Worm (Caenorhabditis elegans) whole organism, late embryonic: Measurements from ENCODE around the gene F08G12.1.

Source experiments
- C08G9.2 ChIP-seq: sonication (generic microtip); optimal IDR thresholded peaks from 2 replicates; lab custom pipeline; 2016; ENCODE audit warnings: mild to moderate bottlenecking, missing genetic modification characterization, moderate library complexity, missing compliant biosample characterization
- F13H6.1 ChIP-seq: sonication (generic microtip); optimal IDR thresholded peaks from 2 replicates; lab custom pipeline; 2016; ENCODE audit warnings: missing genetic modification characterization, missing compliant biosample characterization
- K02D7.2 ChIP-seq: sonication (generic microtip); optimal IDR thresholded peaks from 2 replicates; lab custom pipeline; 2017; ENCODE audit warnings: mild to moderate bottlenecking, missing genetic modification characterization, missing compliant biosample characterization
- ama-1 ChIP-seq: fragments of 150-350 bp; optimal IDR thresholded peaks from 2 replicates; lab custom pipeline; 2014
- ceh-14 ChIP-seq: sonication (generic microtip); optimal IDR thresholded peaks from 2 replicates; lab custom pipeline; 2016; ENCODE audit warnings: missing genotype, missing genetic modification characterization, missing compliant biosample characterization
- ceh-18 ChIP-seq: sonication (generic microtip); optimal IDR thresholded peaks from 2 replicates; lab custom pipeline; 2016; ENCODE audit warnings: missing genetic modification characterization, missing compliant biosample characterization
- ceh-19 ChIP-seq: fragments of 200-800 bp; sonication (Bioruptor generic); optimal IDR thresholded peaks from 2 replicates; lab custom pipeline; 2018; ENCODE audit warnings: mild to moderate bottlenecking, missing genetic modification characterization, missing compliant biosample characterization
- ceh-22 ChIP-seq: sonication (generic microtip); optimal IDR thresholded peaks from 2 replicates; lab custom pipeline; 2017; ENCODE audit warnings: missing biosample characterization, missing genetic modification characterization
- ceh-24 ChIP-seq: sonication (generic microtip); optimal IDR thresholded peaks from 2 replicates; lab custom pipeline; 2016; ENCODE audit warnings: mild to moderate bottlenecking, missing genetic modification characterization, missing compliant biosample characterization
- ceh-30 ChIP-seq: fragments of 150-350 bp; optimal IDR thresholded peaks from 2 replicates; lab custom pipeline; 2014; ENCODE audit warnings: missing biosample characterization, missing genetic modification characterization
- ceh-45 ChIP-seq: fragments of 200-800 bp; sonication (Bioruptor generic); IDR thresholded peaks from 2 replicates; pipeline ENCODE4 v1.3.6; 2022; ENCODE audit warnings: missing genetic modification reagents, missing genetic modification characterization, missing compliant biosample characterization
- che-1 ChIP-seq: sonication (generic microtip); optimal IDR thresholded peaks from 2 replicates; lab custom pipeline; 2016; ENCODE audit warnings: mild to moderate bottlenecking, missing genetic modification characterization, missing compliant biosample characterization
- dmd-4 ChIP-seq: sonication (generic microtip); optimal IDR thresholded peaks from 2 replicates; lab custom pipeline; 2016; ENCODE audit warnings: borderline replicate concordance, missing genetic modification characterization, missing compliant biosample characterization
- elt-2 ChIP-seq: sonication (generic microtip); optimal IDR thresholded peaks from 2 replicates; lab custom pipeline; 2016; ENCODE audit warnings: missing genetic modification reagents, missing genetic modification characterization, missing compliant biosample characterization
- eyg-1 ChIP-seq: sonication (generic microtip); optimal IDR thresholded peaks from 2 replicates; lab custom pipeline; 2016; ENCODE audit warnings: missing genotype, missing genetic modification characterization, missing compliant biosample characterization
- fkh-6 ChIP-seq: sonication (generic microtip); optimal IDR thresholded peaks from 2 replicates; lab custom pipeline; 2016; ENCODE audit warnings: missing genetic modification characterization, missing compliant biosample characterization
- gmeb-2 ChIP-seq: sonication (generic microtip); optimal IDR thresholded peaks from 2 replicates; lab custom pipeline; 2016; ENCODE audit warnings: missing genetic modification characterization, inconsistent platforms, missing compliant biosample characterization
- hlh-13 ChIP-seq: fragments of 200-800 bp; sonication (Bioruptor generic); optimal IDR thresholded peaks from 2 replicates; lab custom pipeline; 2018; ENCODE audit warnings: mild to moderate bottlenecking, missing genetic modification characterization, missing compliant biosample characterization
- hlh-15 ChIP-seq: sonication (generic microtip); optimal IDR thresholded peaks from 2 replicates; lab custom pipeline; 2016; ENCODE audit warnings: missing genetic modification characterization, missing compliant biosample characterization
- hlh-30 ChIP-seq: sonication (generic microtip); optimal IDR thresholded peaks from 2 replicates; lab custom pipeline; 2017; ENCODE audit warnings: antibody characterized with exemption, missing genetic modification characterization, missing compliant biosample characterization; ENCODE audit not compliant: insufficient read depth
- hlh-6 ChIP-seq: sonication (generic microtip); optimal IDR thresholded peaks from 2 replicates; lab custom pipeline; 2016; ENCODE audit warnings: missing genotype, missing genetic modification characterization, missing compliant biosample characterization
- lim-6 ChIP-seq: sonication (generic microtip); optimal IDR thresholded peaks from 2 replicates; lab custom pipeline; 2016; ENCODE audit warnings: missing genetic modification characterization, missing compliant biosample characterization
- lin-11 ChIP-seq: fragments of 200-800 bp; sonication (Bioruptor generic); optimal IDR thresholded peaks from 2 replicates; lab custom pipeline; 2018; ENCODE audit warnings: mild to moderate bottlenecking, missing genetic modification characterization, missing compliant biosample characterization
- madf-2 ChIP-seq: sonication (generic microtip); optimal IDR thresholded peaks from 2 replicates; lab custom pipeline; 2017; ENCODE audit warnings: missing genetic modification characterization, missing compliant biosample characterization
- mec-3 ChIP-seq: sonication (generic microtip); optimal IDR thresholded peaks from 2 replicates; lab custom pipeline; 2016; ENCODE audit warnings: borderline replicate concordance, missing genetic modification characterization, missing compliant biosample characterization
- nfya-1 ChIP-seq: sonication (generic microtip); optimal IDR thresholded peaks from 2 replicates; lab custom pipeline; 2017; ENCODE audit warnings: missing genetic modification characterization, mild to moderate bottlenecking, missing compliant biosample characterization, antibody characterized with exemption, moderate library complexity
- npax-4 ChIP-seq: sonication (generic microtip); optimal IDR thresholded peaks from 2 replicates; lab custom pipeline; 2016; ENCODE audit warnings: missing genetic modification characterization, missing compliant biosample characterization
- pat-9 ChIP-seq: fragments of 200-800 bp; sonication (Bioruptor generic); optimal IDR thresholded peaks from 2 replicates; lab custom pipeline; 2018; ENCODE audit warnings: mild to moderate bottlenecking, missing genetic modification characterization, moderate library complexity, missing compliant biosample characterization
- pax-1 ChIP-seq: fragments of 150-350 bp; optimal IDR thresholded peaks from 2 replicates; lab custom pipeline; 2014; ENCODE audit warnings: missing biosample characterization, missing genetic modification characterization
- pha-2 ChIP-seq: sonication (generic microtip); optimal IDR thresholded peaks from 2 replicates; lab custom pipeline; 2017; ENCODE audit warnings: mild to moderate bottlenecking, missing genetic modification characterization, missing compliant biosample characterization
- pha-4 ChIP-seq: fragments of 150-350 bp; optimal IDR thresholded peaks from 2 replicates; lab custom pipeline; 2018; ENCODE audit warnings: missing biosample characterization, missing genetic modification reagents, missing genetic modification characterization
- pros-1 ChIP-seq: fragments of 150-350 bp; optimal IDR thresholded peaks from 2 replicates; lab custom pipeline; 2014; ENCODE audit warnings: missing biosample characterization, missing genetic modification reagents, missing genetic modification characterization
- ref-2 ChIP-seq: sonication (generic microtip); optimal IDR thresholded peaks from 2 replicates; lab custom pipeline; 2016; ENCODE audit warnings: missing genetic modification characterization, missing compliant biosample characterization
- rnt-1 ChIP-seq: sonication (generic microtip); optimal IDR thresholded peaks from 2 replicates; lab custom pipeline; 2016; ENCODE audit warnings: missing genetic modification characterization, missing compliant biosample characterization
- sdc-2 ChIP-seq: sonication (generic microtip); optimal IDR thresholded peaks from 2 replicates; lab custom pipeline; 2016; ENCODE audit warnings: missing genotype, missing genetic modification characterization, missing compliant biosample characterization
- sox-2 ChIP-seq: fragments of 200-800 bp; sonication (Bioruptor generic); IDR thresholded peaks from 2 replicates; pipeline ENCODE4 v1.3.6; 2022; ENCODE audit warnings: missing genetic modification reagents, missing genetic modification characterization, missing compliant biosample characterization
- syd-9 ChIP-seq: sonication (generic microtip); optimal IDR thresholded peaks from 2 replicates; lab custom pipeline; 2016; ENCODE audit warnings: mild to moderate bottlenecking, missing genetic modification characterization, moderate library complexity, missing compliant biosample characterization
- unc-3 ChIP-seq, 2 experiments: fragments of 200-800 bp in 1 of 2; sonication (Bioruptor generic) in 1 of 2; sonication (generic microtip) in 1 of 2; conservative IDR thresholded peaks in 1 of 2; optimal IDR thresholded peaks in 1 of 2; 2 replicates each; pipeline versions ENCODE4 v1.3.6 to Lab custom; 2016 to 2022; ENCODE audit warnings: missing compliant biosample characterization in 2 of 2, missing genetic modification characterization in 2 of 2, missing genetic modification reagents in 1 of 2
- unc-86 ChIP-seq: sonication (generic microtip); optimal IDR thresholded peaks from 2 replicates; lab custom pipeline; 2016; ENCODE audit warnings: missing genetic modification characterization, missing compliant biosample characterization

Gene F08G12.1

ce11 chrX:11279276-11279675, 26.4 kb downstream of the F08G12.1 start, which contains the start of gene F38B2.2:
F38B2.2 (minus strand) TSS chrX:11279376.
- TF ChIP-seq pros-1 (tag; lab: Kevin White, UChicago) (no peak), syd-9 (no peak), pax-1 (tag; lab: Kevin White, UChicago) (no peak), gmeb-2 (tag; lab: Kevin White, UChicago) (no peak), pha-2 (tag; lab: Kevin White, UChicago) (no peak), hlh-13 (no peak)

ce11 chrX:11270882-11271281, 34.8 kb downstream of the F08G12.1 start, which contains the start of gene ifa-1:
ifa-1 (plus strand) TSS chrX:11271182.
- TF ChIP-seq ceh-14 (tag; lab: Kevin White, UChicago) (no peak), npax-4 (tag; lab: Kevin White, UChicago) (no peak), ref-2 (tag; lab: Kevin White, UChicago) (no peak), sdc-2 (tag; lab: Kevin White, UChicago) (no peak), hlh-15 (tag; lab: Kevin White, UChicago) (no peak), ceh-45 (GFP tag; lab: Robert Waterston, UW) (no peak), rnt-1 (tag; lab: Kevin White, UChicago) (no peak), pros-1 (tag; lab: Kevin White, UChicago) (no peak), sox-2 (GFP tag; lab: Robert Waterston, UW) (no peak), nfya-1 (tag; lab: Kevin White, UChicago) (no peak), ceh-18 (no peak), che-1 (no peak), lin-11 (tag; lab: Kevin White, UChicago) (no peak), ceh-30 (tag; lab: Kevin White, UChicago) (no peak)

- TF ChIP-seq ceh-30 (tag; lab: Kevin White, UChicago) (no peak), unc-3 (GFP tag; conservative IDR thresholded peaks at IDR 0.05; lab: Robert Waterston, UW) (no peak), unc-3 (tag; optimal IDR thresholded peaks at IDR 0.05; lab: Kevin White, UChicago) (no peak), lin-11 (tag; lab: Kevin White, UChicago) (no peak), pax-1 (tag; lab: Kevin White, UChicago) (no peak), hlh-13 (no peak)
Measured at ce11 chrX:11268970-11269369, 36.7 kb downstream of the F08G12.1 start, which contains the start of gene C03A3.3. C03A3.3 (minus strand) TSS chrX:11269070.

ce11 chrX:11266711-11267110, 39.0 kb downstream of the F08G12.1 start, which contains the start of gene C03A3.9:
C03A3.9 (plus strand) TSS chrX:11267011.
- TF ChIP-seq mec-3 (no peak), sox-2 (GFP tag; lab: Robert Waterston, UW) (no peak), pat-9 (tag; lab: Kevin White, UChicago) (no peak), pha-2 (tag; lab: Kevin White, UChicago) (no peak), K02D7.2 (tag; lab: Kevin White, UChicago) (no peak), unc-3 (GFP tag; conservative IDR thresholded peaks at IDR 0.05; lab: Robert Waterston, UW) (no peak), unc-3 (tag; optimal IDR thresholded peaks at IDR 0.05; lab: Kevin White, UChicago) (no peak), C08G9.2 (tag; lab: Kevin White, UChicago) (no peak), hlh-30 (tag; lab: Kevin White, UChicago) (no peak), ceh-18 (no peak), gmeb-2 (tag; lab: Kevin White, UChicago) (no peak), dmd-4 (tag; lab: Kevin White, UChicago) (no peak), unc-86 (no peak), fkh-6 (tag; lab: Kevin White, UChicago) (no peak), eyg-1 (tag; lab: Kevin White, UChicago) (no peak), madf-2 (tag; lab: Kevin White, UChicago) (no peak), pha-4 (tag; lab: Kevin White, UChicago) (no peak), ceh-24 (tag; lab: Kevin White, UChicago) (no peak), ceh-45 (GFP tag; lab: Robert Waterston, UW) (no peak)

ce11 chrX:11264715-11265114, 41.0 kb downstream of the F08G12.1 start:
- no peak for TF ChIP-seq ceh-22 (tag; lab: Kevin White, UChicago)
- TF ChIP-seq F13H6.1 (tag; lab: Kevin White, UChicago): no peak
- TF ChIP-seq lim-6 (tag; lab: Kevin White, UChicago): no peak
- TF ChIP-seq sdc-2 (tag; lab: Kevin White, UChicago): no peak
- no peak for TF ChIP-seq hlh-6 (tag; lab: Kevin White, UChicago)
- no peak for TF ChIP-seq unc-86
- no peak for TF ChIP-seq hlh-13
- no peak for TF ChIP-seq pha-4 (tag; lab: Kevin White, UChicago)
- TF ChIP-seq ceh-19 (GFP tag; lab: Kevin White, UChicago): no peak
- no peak for TF ChIP-seq ama-1 (lab: Kevin White, UChicago)
- TF ChIP-seq elt-2 (tag; lab: Kevin White, UChicago): no peak
- TF ChIP-seq madf-2 (tag; lab: Kevin White, UChicago): no peak
- TF ChIP-seq, all 69 proteins: peak for 0
